Worm (Caenorhabditis elegans): Measurements from ENCODE around the gene col-127.

The col-127 gene

ce11 chrIV:11284102-11284531 is 18.1 kb upstream of the col-127 start (continued):
- peak; percentile 25 for TF ChIP-seq jun-1 (tag; optimal IDR thresholded peaks at IDR 0.05)
- no peak for TF ChIP-seq duxl-1 (tag; optimal IDR thresholded peaks at IDR 0.05; ENCODE audit: poor library complexity)
- TF ChIP-seq F49E8.2 (tag; optimal IDR thresholded peaks at IDR 0.05; ENCODE audit: borderline replicate concordance), result no peak
- TF ChIP-seq rbr-2 (tag; optimal IDR thresholded peaks at IDR 0.05), result no peak
- no peak for TF ChIP-seq nhr-102 (tag; optimal IDR thresholded peaks at IDR 0.05)
- TF ChIP-seq hif-1 (tag; optimal IDR thresholded peaks at IDR 0.05), result peak in 1 of 2 experiments; percentile 59
- no peak for TF ChIP-seq lir-3 (tag; optimal IDR thresholded peaks at IDR 0.05)
- TF ChIP-seq saeg-2 (GFP tag; IDR thresholded peaks at IDR 0.05), result 0 out of 2 replicates have a peak, but pooled peaks have one; percentile 29
- TF ChIP-seq mdl-1 (tag; optimal IDR thresholded peaks at IDR 0.05), result peak in 1 of 2 experiments; percentile 58
- no peak for TF ChIP-seq D1046.2 (GFP tag; IDR thresholded peaks at IDR 0.05)
- TF ChIP-seq tag-97 (GFP tag; IDR thresholded peaks at IDR 0.05), result no peak
- no peak for TF ChIP-seq spr-1 (tag; optimal IDR thresholded peaks at IDR 0.05)
- no peak for TF ChIP-seq lim-7 (GFP tag; IDR thresholded peaks at IDR 0.05)
- peak; percentile 92 for TF ChIP-seq lin-1 (GFP tag; IDR thresholded peaks at IDR 0.05)
- no peak for TF ChIP-seq daf-8 (GFP tag; IDR thresholded peaks at IDR 0.05)
- TF ChIP-seq pqm-1 (tag; optimal IDR thresholded peaks at IDR 0.05), result peak; percentile 95
- TF ChIP-seq dmd-9 (GFP tag; IDR thresholded peaks at IDR 0.05), result no peak
- peak; percentile 72 for TF ChIP-seq nhr-77 (tag; optimal IDR thresholded peaks at IDR 0.05)
- TF ChIP-seq fos-1 (tag; optimal IDR thresholded peaks at IDR 0.05), result no peak
- peak; percentile 85 for TF ChIP-seq tra-1 (GFP tag; IDR thresholded peaks at IDR 0.05)
- TF ChIP-seq aha-1 (tag), result peak; percentile 71
- TF ChIP-seq nhr-10 (tag; optimal IDR thresholded peaks at IDR 0.05), result peak; percentile 39
- no peak for TF ChIP-seq unc-130 (GFP tag; optimal IDR thresholded peaks at IDR 0.05)
- peak; percentile 81 for TF ChIP-seq php-3 (GFP tag; IDR thresholded peaks at IDR 0.05)
- no peak for TF ChIP-seq unc-39 (tag; optimal IDR thresholded peaks at IDR 0.05)
- no peak for TF ChIP-seq ces-1 (GFP tag; optimal IDR thresholded peaks at IDR 0.05)
- TF ChIP-seq Y105C5A.15 (GFP tag; IDR thresholded peaks at IDR 0.05), result no peak
- TF ChIP-seq nhr-6 (tag; optimal IDR thresholded peaks at IDR 0.05), result peak; percentile 83
- no peak for TF ChIP-seq nhr-11 (tag; optimal IDR thresholded peaks at IDR 0.05)
- TF ChIP-seq nhr-42 (GFP tag; IDR thresholded peaks at IDR 0.05), result no peak
- TF ChIP-seq ceh-62 (tag; optimal IDR thresholded peaks at IDR 0.05), result no peak
- no peak for TF ChIP-seq daf-19 (GFP tag; conservative IDR thresholded peaks at IDR 0.05)
- TF ChIP-seq lin-38 (GFP tag; IDR thresholded peaks at IDR 0.05), result no peak; the same call in 1 of the 2 replicates
- TF ChIP-seq gei-8 (GFP tag; optimal IDR thresholded peaks at IDR 0.05), result no peak
- no peak for TF ChIP-seq F37D6.2 (tag; optimal IDR thresholded peaks at IDR 0.05)
- no peak for TF ChIP-seq nhr-25 (tag; optimal IDR thresholded peaks at IDR 0.05; ENCODE audit: borderline replicate concordance, insufficient read depth)
- TF ChIP-seq R02D3.7 (tag; optimal IDR thresholded peaks at IDR 0.05), result no peak
- no peak for TF ChIP-seq mep-1 (tag; optimal IDR thresholded peaks at IDR 0.05)
- TF ChIP-seq arid-1 (GFP tag; conservative IDR thresholded peaks at IDR 0.05), result no peak
- TF ChIP-seq lin-29 (GFP tag; IDR thresholded peaks at IDR 0.05), result no peak
- TF ChIP-seq hlh-11 (tag; optimal IDR thresholded peaks at IDR 0.05), result peak; percentile 94
- TF ChIP-seq fkh-10 (GFP tag; optimal IDR thresholded peaks at IDR 0.05), result no peak
- TF ChIP-seq nhr-76 (tag; optimal IDR thresholded peaks at IDR 0.05), result no peak
- TF ChIP-seq zfp-3 (GFP tag; conservative IDR thresholded peaks at IDR 0.05), result no peak
- TF ChIP-seq dve-1 (tag; optimal IDR thresholded peaks at IDR 0.05; ENCODE audit: insufficient read depth), result peak; percentile 93
- no peak for TF ChIP-seq zip-11 (GFP tag; IDR thresholded peaks at IDR 0.05)
- no peak for TF ChIP-seq zfp-2 (tag; optimal IDR thresholded peaks at IDR 0.05)
- no peak for TF ChIP-seq F44E2.7 (GFP tag; IDR thresholded peaks at IDR 0.05)
- TF ChIP-seq ama-1 (optimal IDR thresholded peaks at IDR 0.05), result no peak
